Worm (Caenorhabditis elegans) whole organism, L4 larva: ENCODE results near the gene R05F9.7.
A peak's percentile ranks its signal among the peaks of the same experiment; 100 is the strongest.
"Not testable (repeated sequence)": the region's sequence is repeated elsewhere in the genome, so short reads cannot be mapped to it uniquely, and the experiment has no call there.

Experiments
- F44E2.7 ChIP-seq: fragments of 200-800 bp; sonication (Bioruptor generic); IDR thresholded peaks from 2 replicates; pipeline ENCODE4 v2.1.2; 2022; ENCODE audit warnings: missing genetic modification characterization, missing compliant biosample characterization
- F49E8.2 ChIP-seq: sonication (generic microtip); optimal IDR thresholded peaks from 2 replicates; lab custom pipeline; 2016; ENCODE audit warnings: missing compliant biosample characterization, mild to moderate bottlenecking, missing genetic modification characterization, borderline replicate concordance
- T26A8.4 ChIP-seq: fragments of 200-800 bp; sonication (Bioruptor generic); IDR thresholded peaks from 2 replicates; pipeline ENCODE4 v1.3.6; 2022; ENCODE audit warnings: missing genetic modification characterization, missing compliant biosample characterization
- Y48G9A.11 ChIP-seq: fragments of 200-800 bp; sonication (Bioruptor generic); IDR thresholded peaks from 2 replicates; pipeline ENCODE4 v1.3.6; 2022; ENCODE audit warnings: missing genetic modification reagents, missing genetic modification characterization, missing compliant biosample characterization
- aha-1 ChIP-seq: fragments of 150-350 bp; peaks from one replicate; lab custom pipeline; 2014; ENCODE audit warnings: missing biosample characterization, missing genetic modification characterization
- ama-1 ChIP-seq: fragments of 150-350 bp; optimal IDR thresholded peaks from 2 replicates; lab custom pipeline; 2014; ENCODE audit warnings: inconsistent platforms, mixed read lengths
- ceh-20 ChIP-seq: fragments of 200-800 bp; sonication (Bioruptor generic); IDR thresholded peaks from 2 replicates; pipeline ENCODE4 v1.3.6; 2022; ENCODE audit warnings: missing genetic modification reagents, missing genetic modification characterization, missing compliant biosample characterization
- daf-16 ChIP-seq, 3 experiments: sonication (generic microtip); optimal IDR thresholded peaks; 2 replicates each; lab custom pipeline; 2016 to 2017; ENCODE audit warnings: missing genetic modification characterization in 3 of 3, missing genetic modification reagents in 3 of 3, mild to moderate bottlenecking in 2 of 3, missing compliant biosample characterization in 2 of 3, missing biosample characterization in 1 of 3, moderate library complexity in 1 of 3
- dmd-6 ChIP-seq: fragments of 200-800 bp; sonication (Bioruptor generic); IDR thresholded peaks from 2 replicates; pipeline ENCODE4 v1.3.6; 2022; ENCODE audit warnings: missing genetic modification reagents, missing genetic modification characterization, missing compliant biosample characterization
- dpl-1 ChIP-seq: fragments of 150-350 bp; optimal IDR thresholded peaks from 2 replicates; lab custom pipeline; 2014; ENCODE audit warnings: missing biosample characterization, missing genetic modification reagents, missing genetic modification characterization
- duxl-1 ChIP-seq: sonication (generic microtip); optimal IDR thresholded peaks from 2 replicates; lab custom pipeline; 2016; ENCODE audit warnings: mild to moderate bottlenecking, missing genetic modification characterization, moderate library complexity, missing compliant biosample characterization; ENCODE audit not compliant: poor library complexity
- hmg-1.1 ChIP-seq: fragments of 200-800 bp; sonication (Bioruptor generic); IDR thresholded peaks from 2 replicates; pipeline ENCODE4 v1.3.6; 2022; ENCODE audit warnings: missing genetic modification reagents, missing genetic modification characterization, missing compliant biosample characterization
- lin-15B ChIP-seq: fragments of 150-350 bp; sonication (generic microtip); optimal IDR thresholded peaks from 3 replicates; lab custom pipeline; 2014; ENCODE audit warnings: missing biosample characterization, missing genetic modification characterization
- lin-39 ChIP-seq: fragments of 150-350 bp; optimal IDR thresholded peaks from 2 replicates; lab custom pipeline; 2014; ENCODE audit warnings: missing biosample characterization, missing genetic modification reagents, missing genetic modification characterization
- lir-3 ChIP-seq: sonication (generic microtip); optimal IDR thresholded peaks from 2 replicates; lab custom pipeline; 2016; ENCODE audit warnings: mild to moderate bottlenecking, missing genetic modification characterization, missing compliant biosample characterization
- lsy-2 ChIP-seq, 2 experiments: fragments of 150-350 bp in 1 of 2; sonication (generic microtip) in 1 of 2; optimal IDR thresholded peaks; 2 replicates each; lab custom pipeline; 2014 to 2017; ENCODE audit warnings: missing biosample characterization in 2 of 2, missing genetic modification characterization in 2 of 2
- mdt-29 ChIP-seq: fragments of 200-800 bp; sonication (Bioruptor generic); IDR thresholded peaks from 2 replicates; pipeline ENCODE4 v1.3.6; 2022; ENCODE audit warnings: missing genetic modification reagents, missing genetic modification characterization, missing compliant biosample characterization
- mes-2 ChIP-seq: sonication (generic microtip); optimal IDR thresholded peaks from 2 replicates; lab custom pipeline; 2016; ENCODE audit warnings: missing genotype, mild to moderate bottlenecking, missing genetic modification characterization, missing compliant biosample characterization; ENCODE audit not compliant: poor library complexity, severe bottlenecking
- nhr-11 ChIP-seq: fragments of 150-350 bp; optimal IDR thresholded peaks from 2 replicates; lab custom pipeline; 2014; ENCODE audit warnings: missing biosample characterization, missing genetic modification characterization
- nhr-41 ChIP-seq: fragments of 200-800 bp; sonication (Bioruptor generic); IDR thresholded peaks from 2 replicates; pipeline ENCODE4 v1.3.6; 2022; ENCODE audit warnings: missing genetic modification reagents, missing genetic modification characterization, missing compliant biosample characterization
- nhr-42 ChIP-seq: fragments of 200-800 bp; sonication (Bioruptor generic); IDR thresholded peaks from 2 replicates; pipeline ENCODE4 v1.3.6; 2022; ENCODE audit warnings: missing genetic modification characterization, missing compliant biosample characterization
- pha-4 ChIP-seq, 2 experiments: fragments of 150-350 bp in 1 of 2; fragments of 200-800 bp in 1 of 2; sonication (Bioruptor generic) in 1 of 2; IDR thresholded peaks in 1 of 2; optimal IDR thresholded peaks in 1 of 2; 2 replicates each; pipeline versions ENCODE4 v1.3.6 to Lab custom; 2014 to 2022; ENCODE audit warnings: missing genetic modification characterization in 2 of 2, missing genetic modification reagents in 2 of 2, missing biosample characterization in 1 of 2, missing compliant biosample characterization in 1 of 2
- php-3 ChIP-seq: fragments of 200-800 bp; sonication (Bioruptor generic); IDR thresholded peaks from 2 replicates; pipeline ENCODE4 v1.3.6; 2022; ENCODE audit warnings: missing genetic modification reagents, missing genetic modification characterization, missing compliant biosample characterization
- pqm-1 ChIP-seq: sonication (generic microtip); optimal IDR thresholded peaks from 2 replicates; lab custom pipeline; 2017; ENCODE audit warnings: missing biosample characterization, missing genetic modification characterization
- saeg-2 ChIP-seq: fragments of 200-800 bp; sonication (Bioruptor generic); IDR thresholded peaks from 2 replicates; pipeline ENCODE4 v1.3.6; 2022; ENCODE audit warnings: missing genetic modification reagents, missing genetic modification characterization, missing compliant biosample characterization
- spr-1 ChIP-seq: sonication (generic microtip); optimal IDR thresholded peaks from 2 replicates; lab custom pipeline; 2016; ENCODE audit warnings: mild to moderate bottlenecking, missing genetic modification characterization, missing compliant biosample characterization
- tag-97 ChIP-seq: fragments of 200-800 bp; sonication (Bioruptor generic); IDR thresholded peaks from 2 replicates; pipeline ENCODE4 v1.3.6; 2022; ENCODE audit warnings: missing genetic modification characterization, missing compliant biosample characterization
- tra-1 ChIP-seq: fragments of 200-800 bp; sonication (Bioruptor generic); IDR thresholded peaks from 2 replicates; pipeline ENCODE4 v1.3.6; 2022; ENCODE audit warnings: missing genetic modification reagents, missing genetic modification characterization, missing compliant biosample characterization
- unc-62 ChIP-seq, 3 experiments: fragments of 150-350 bp in 1 of 3; sonication (generic microtip); optimal IDR thresholded peaks in 2 of 3; peaks in 1 of 3; 1 replicate in 1 of 3; 2 replicates in 2 of 3; lab custom pipeline; 2014 to 2017; ENCODE audit warnings: missing biosample characterization in 3 of 3, missing genetic modification characterization in 3 of 3, missing genetic modification reagents in 3 of 3, missing genotype in 1 of 3
- zfp-3 ChIP-seq: fragments of 200-800 bp; sonication (Bioruptor generic); conservative IDR thresholded peaks from 2 replicates; pipeline ENCODE4 v1.3.6; 2022; ENCODE audit warnings: missing genetic modification reagents, missing genetic modification characterization, missing compliant biosample characterization
- zip-2 ChIP-seq: fragments of 150-350 bp; optimal IDR thresholded peaks from 2 replicates; lab custom pipeline; 2014; ENCODE audit warnings: missing biosample characterization, missing genetic modification characterization

Gene R05F9.7

ce11 chrII:4857873-4858364 is 28.2 kb upstream of the R05F9.7 start, which contains the start of gene F11G11.5 (continued):
- TF ChIP-seq lsy-2 (tag; optimal IDR thresholded peaks at IDR 0.05; lab: Kevin White, UChicago) (no peak), zip-2 (tag; lab: Kevin White, UChicago) (no peak), dmd-6 (GFP tag; lab: Robert Waterston, UW) (no peak), F44E2.7 (no peak), dpl-1 (GFP tag; lab: Kevin White, UChicago) (no peak), zfp-3 (no peak), ceh-20 (GFP tag; lab: Robert Waterston, UW) (no peak), ama-1 (peak; percentile 25), hmg-1.1 (GFP tag; lab: Robert Waterston, UW) (no peak), nhr-11 (tag; lab: Kevin White, UChicago) (no peak), mdt-29 (no peak), tag-97 (GFP tag; lab: Robert Waterston, UW) (no peak), nhr-42 (no peak), unc-62 (GFP tag; optimal IDR thresholded peaks at IDR 0.05 in 1 of 2; lab: Kevin White, UChicago) (no peak), unc-62 (tag; optimal IDR thresholded peaks at IDR 0.05; lab: Kevin White, UChicago) (no peak), pha-4 (GFP tag; IDR thresholded peaks at IDR 0.05; lab: Robert Waterston, UW) (peak; percentile 30; the same call in 1 of the 2 replicates), pha-4 (tag; optimal IDR thresholded peaks at IDR 0.05; lab: Kevin White, UChicago) (no peak), spr-1 (tag; lab: Kevin White, UChicago) (no peak), lin-39 (tag; lab: Kevin White, UChicago) (no peak), php-3 (GFP tag; lab: Robert Waterston, UW) (0 out of 2 replicates have a peak, but pooled peaks have one; percentile 6), F49E8.2 (tag; lab: Kevin White, UChicago) (no peak), T26A8.4 (GFP tag; lab: Robert Waterston, UW) (peak; percentile 70), tra-1 (GFP tag; lab: Robert Waterston, UW) (no peak), lin-15B (tag; lab: Kevin White, UChicago) (no peak)

- TF ChIP-seq mes-2 (tag; lab: Kevin White, UChicago) (no peak), daf-16 (GFP tag; optimal IDR thresholded peaks at IDR 0.05; lab: Kevin White, UChicago) (no peak), daf-16 (tag; optimal IDR thresholded peaks at IDR 0.05; lab: Kevin White, UChicago) (peak; percentile 1), nhr-42 (no peak), dpl-1 (GFP tag; lab: Kevin White, UChicago) (peak; percentile 20), duxl-1 (tag; lab: Kevin White, UChicago) (peak; percentile 38), lir-3 (tag; lab: Kevin White, UChicago) (no peak), ama-1 (peak; percentile 71), spr-1 (tag; lab: Kevin White, UChicago) (no peak), aha-1 (tag; lab: Kevin White, UChicago) (peak; percentile 95), Y48G9A.11 (GFP tag; lab: Robert Waterston, UW) (no peak), zfp-3 (0 out of 2 replicates have a peak, but pooled peaks have one; percentile 29)
These were observed 27.1 kb upstream of the R05F9.7 start for ce11 chrII:4858906-4859411.

ce11 chrII:4860260-4860659 is 25.8 kb upstream of the R05F9.7 start, which contains the start of the genes nspd-5 and F11G11.4:
TSS of gene nspd-5 (minus strand) at chrII:4860360.
TSS of gene F11G11.4 (plus strand) at chrII:4860594.
- not testable (repeated sequence) for TF ChIP-seq nhr-41; php-3 (GFP tag; lab: Robert Waterston, UW); saeg-2

- TF ChIP-seq zfp-3 (no peak), nhr-11 (tag; lab: Kevin White, UChicago) (no peak), nhr-41 (no peak), pqm-1 (tag; lab: Kevin White, UChicago) (no peak)
These were observed 22.7 kb upstream of the R05F9.7 start, which contains the start of the genes mpst-4 and F11G11.14 for ce11 chrII:4863357-4863756. TSS of gene mpst-4 (minus strand) at chrII:4863457. TSS of gene F11G11.14 (plus strand) at chrII:4863681.
